Fruit fly (Drosophila melanogaster) whole organism, wandering third instar larva: ENCODE measurements around the gene CG13894.

Experiments
- Abd-B ChIP-seq: fragments of >200 bp; optimal IDR thresholded peaks from 2 replicates; lab custom pipeline; 2017; ENCODE audit warnings: missing biosample characterization, missing genetic modification characterization
- CG32264 ChIP-seq: fragments of 200-800 bp; sonication (Bioruptor generic); optimal IDR thresholded peaks from 2 replicates; lab custom pipeline; 2016; ENCODE audit warnings: missing biosample characterization, missing genetic modification characterization
- CG9705 ChIP-seq: fragments of 200-800 bp; sonication (Bioruptor generic); optimal IDR thresholded peaks from 2 replicates; lab custom pipeline; 2018; ENCODE audit warnings: missing biosample characterization, mild to moderate bottlenecking, missing genetic modification characterization
- CrebA ChIP-seq: fragments of 200-800 bp; sonication (Bioruptor generic); optimal IDR thresholded peaks from 2 replicates; lab custom pipeline; 2016; ENCODE audit warnings: missing biosample characterization, mild to moderate bottlenecking, missing genetic modification characterization, borderline replicate concordance
- Dfd ChIP-seq: fragments of >200 bp; optimal IDR thresholded peaks from 2 replicates; lab custom pipeline; 2017; ENCODE audit warnings: missing biosample characterization, missing genetic modification characterization
- Dif ChIP-seq: fragments of 200-275, 200-300 bp; sonication (Bioruptor generic); optimal IDR thresholded peaks from 2 replicates; lab custom pipeline; 2018; ENCODE audit warnings: missing biosample characterization, missing genetic modification characterization; ENCODE audit not compliant: partially characterized antibody
- GATAd ChIP-seq: sonication (Bioruptor generic); optimal IDR thresholded peaks from 2 replicates; lab custom pipeline; 2016; ENCODE audit warnings: missing biosample characterization, missing genetic modification characterization
- HLH106 ChIP-seq: fragments of 200-800 bp; optimal IDR thresholded peaks from 3 replicates; lab custom pipeline; 2019; ENCODE audit warnings: missing biosample characterization, mild to moderate bottlenecking, missing genetic modification characterization, moderate library complexity
- Hnf4 ChIP-seq: fragments of 200-800 bp; sonication (Bioruptor generic); optimal IDR thresholded peaks from 2 replicates; lab custom pipeline; 2016; ENCODE audit warnings: missing biosample characterization, mild to moderate bottlenecking, missing genetic modification characterization
- Jra ChIP-seq: sonication (Bioruptor generic); optimal IDR thresholded peaks from 2 replicates; lab custom pipeline; 2016; ENCODE audit warnings: missing biosample characterization, missing genetic modification characterization
- Mio ChIP-seq: sonication (Bioruptor generic); optimal IDR thresholded peaks from 2 replicates; lab custom pipeline; 2016; ENCODE audit warnings: missing biosample characterization, missing genetic modification characterization
- Myc ChIP-seq: fragments of >200 bp; optimal IDR thresholded peaks from 2 replicates; lab custom pipeline; 2017
- N ChIP-seq: fragments of >200 bp; optimal IDR thresholded peaks from 2 replicates; lab custom pipeline; 2018; ENCODE audit warnings: missing biosample characterization, missing external identifiers, missing genetic modification characterization
- Rel ChIP-seq, 2 experiments: fragments of 200-800 bp; sonication (Bioruptor generic) in 1 of 2; optimal IDR thresholded peaks; 2 replicates in 1 of 2; 3 replicates in 1 of 2; lab custom pipeline; 2016 to 2019; ENCODE audit warnings: mild to moderate bottlenecking in 2 of 2, missing biosample characterization in 2 of 2, missing genetic modification characterization in 2 of 2, moderate library complexity in 1 of 2
- Sp1 ChIP-seq: fragments of 200-800 bp; sonication (Bioruptor generic); optimal IDR thresholded peaks from 3 replicates; lab custom pipeline; 2019; ENCODE audit warnings: missing biosample characterization, mild to moderate bottlenecking, missing genetic modification characterization, moderate library complexity
- Vsx2 ChIP-seq: fragments of 200-300, 225-300 bp; sonication (Bioruptor generic); optimal IDR thresholded peaks from 2 replicates; lab custom pipeline; 2018; ENCODE audit warnings: missing biosample characterization, missing genetic modification characterization; ENCODE audit not compliant: partially characterized antibody
- br ChIP-seq: fragments of 200-800 bp; sonication (Bioruptor generic); optimal IDR thresholded peaks from 2 replicates; lab custom pipeline; 2016; ENCODE audit warnings: missing biosample characterization, missing genetic modification characterization
- dl ChIP-seq, 2 experiments: fragments of 175-275, 200-275 bp in 1 of 2; fragments of 200-275 bp in 1 of 2; sonication (Bioruptor generic); optimal IDR thresholded peaks; lab custom pipeline; 2018; ENCODE audit warnings: mild to moderate bottlenecking in 2 of 2, missing biosample characterization in 2 of 2, missing genetic modification characterization in 2 of 2, moderate library complexity in 2 of 2; ENCODE audit not compliant: partially characterized antibody in 2 of 2, insufficient read depth in 1 of 2
- dmrt93B ChIP-seq: fragments of 200-800 bp; sonication (Bioruptor generic); optimal IDR thresholded peaks from 2 replicates; lab custom pipeline; 2018; ENCODE audit warnings: missing biosample characterization, mild to moderate bottlenecking, missing genetic modification characterization
- dsf ChIP-seq: sonication (Bioruptor generic); optimal IDR thresholded peaks from 2 replicates; lab custom pipeline; 2016; ENCODE audit warnings: missing biosample characterization, missing genetic modification characterization, borderline replicate concordance
- ey ChIP-seq: fragments of 200-800 bp; sonication (Bioruptor generic); optimal IDR thresholded peaks from 2 replicates; lab custom pipeline; 2016; ENCODE audit warnings: missing biosample characterization, missing genetic modification characterization
- foxo ChIP-seq, 2 experiments: fragments of 200-800 bp; sonication (Bioruptor generic); optimal IDR thresholded peaks; 2 replicates in 1 of 2; 3 replicates in 1 of 2; lab custom pipeline; 2016 to 2017; ENCODE audit warnings: missing biosample characterization in 2 of 2, missing genetic modification characterization in 2 of 2
- fru ChIP-seq: fragments of 200-800 bp; sonication (Bioruptor generic); optimal IDR thresholded peaks from 3 replicates; lab custom pipeline; 2016; ENCODE audit warnings: missing biosample characterization, mild to moderate bottlenecking, missing genetic modification characterization
- h ChIP-seq: fragments of 200-800 bp; sonication (Bioruptor generic); optimal IDR thresholded peaks from 3 replicates; lab custom pipeline; 2016; ENCODE audit warnings: missing biosample characterization, mild to moderate bottlenecking, missing genetic modification characterization
- jim ChIP-seq: fragments of 175-275, 200-325 bp; sonication (Bioruptor generic); optimal IDR thresholded peaks from 2 replicates; lab custom pipeline; 2016; ENCODE audit warnings: missing biosample characterization, mild to moderate bottlenecking, missing genetic modification characterization
- lola ChIP-seq: fragments of >200 bp; optimal IDR thresholded peaks from 2 replicates; lab custom pipeline; 2017; ENCODE audit warnings: missing biosample characterization, missing genetic modification characterization
- pan ChIP-seq: fragments of >200 bp; optimal IDR thresholded peaks from 2 replicates; lab custom pipeline; 2017
- psq ChIP-seq: fragments of 200-800 bp; sonication (Bioruptor generic); optimal IDR thresholded peaks from 3 replicates; lab custom pipeline; 2017; ENCODE audit warnings: missing biosample characterization, mild to moderate bottlenecking, missing genetic modification characterization, moderate library complexity
- rgr ChIP-seq: fragments of 200-800 bp; sonication (Bioruptor generic); optimal IDR thresholded peaks from 3 replicates; lab custom pipeline; 2016; ENCODE audit warnings: missing biosample characterization, mild to moderate bottlenecking, missing genetic modification characterization
- sage ChIP-seq: fragments of 200-800 bp; sonication (Bioruptor generic); optimal IDR thresholded peaks from 2 replicates; lab custom pipeline; 2016; ENCODE audit warnings: missing biosample characterization, mild to moderate bottlenecking, missing genetic modification characterization
- sv ChIP-seq: fragments of 200-800 bp; sonication (Bioruptor generic); optimal IDR thresholded peaks from 3 replicates; lab custom pipeline; 2016; ENCODE audit warnings: missing biosample characterization, missing genetic modification characterization
- tai ChIP-seq: sonication (Bioruptor generic); optimal IDR thresholded peaks from 2 replicates; lab custom pipeline; 2016; ENCODE audit warnings: missing biosample characterization, missing genetic modification characterization
- usp ChIP-seq: fragments of >200 bp; optimal IDR thresholded peaks from 2 replicates; lab custom pipeline; 2017; ENCODE audit warnings: missing biosample characterization, missing genetic modification characterization
- woc ChIP-seq: sonication (Bioruptor generic); optimal IDR thresholded peaks from 2 replicates; lab custom pipeline; 2016; ENCODE audit warnings: missing biosample characterization, mild to moderate bottlenecking, missing genetic modification characterization

Gene CG13894

dm6 chr3L:733845-734697, 35.1 kb upstream of the CG13894 start:
- no peak for TF ChIP-seq Vsx2
- no peak for TF ChIP-seq usp
- TF ChIP-seq dl (GFP tag; optimal IDR thresholded peaks at IDR 0.05; lab: Kevin White, UChicago; ENCODE audit: insufficient read depth in 1 of 2, partially characterized antibody in 2 of 2) = no peak
- TF ChIP-seq Myc (lab: Kevin White, UChicago) = no peak
- peak; percentile 14 for TF ChIP-seq sv
- TF ChIP-seq woc (GFP tag; lab: Kevin White, UChicago) = no peak

- TF ChIP-seq Dif (GFP tag; lab: Kevin White, UChicago) (no peak), rgr (GFP tag; lab: Kevin White, UChicago) (no peak), Myc (lab: Kevin White, UChicago) (no peak), tai (GFP tag; lab: Kevin White, UChicago) (no peak), usp (no peak), CrebA (GFP tag; lab: Kevin White, UChicago) (no peak), foxo (GFP tag; optimal IDR thresholded peaks at IDR 0.05; lab: Kevin White, UChicago) (no peak), HLH106 (tag; lab: Kevin White, UChicago) (no peak), Abd-B (GFP tag; lab: Kevin White, UChicago) (no peak), woc (GFP tag; lab: Kevin White, UChicago) (no peak), Sp1 (no peak), lola (GFP tag; lab: Kevin White, UChicago) (no peak)
Measured at dm6 chr3L:733174-733829, 34.4 kb upstream of the CG13894 start.

dm6 chr3L:732290-732954, 33.5 kb upstream of the CG13894 start:
- TF ChIP-seq Jra (GFP tag; lab: Kevin White, UChicago) (no peak), Vsx2 (no peak), woc (GFP tag; lab: Kevin White, UChicago) (no peak), jim (GFP tag; lab: Kevin White, UChicago) (no peak)

- TF ChIP-seq lola (GFP tag; lab: Kevin White, UChicago) = no peak
- no peak for TF ChIP-seq sage
- TF ChIP-seq h (GFP tag; lab: Kevin White, UChicago) = peak; percentile 21
- TF ChIP-seq Rel (GFP tag; optimal IDR thresholded peaks at IDR 0.05; lab: Kevin White, UChicago) = no peak
- TF ChIP-seq Rel (tag; optimal IDR thresholded peaks at IDR 0.05; lab: Kevin White, UChicago) = no peak
- no peak for TF ChIP-seq CrebA (GFP tag; lab: Kevin White, UChicago)
- no peak for TF ChIP-seq Dfd (GFP tag; lab: Kevin White, UChicago)
- TF ChIP-seq pan = no peak
- no peak for TF ChIP-seq Jra (GFP tag; lab: Kevin White, UChicago)
- no peak for TF ChIP-seq GATAd (GFP tag; lab: Kevin White, UChicago)
- TF ChIP-seq tai (GFP tag; lab: Kevin White, UChicago) = no peak
- TF ChIP-seq foxo (GFP tag; optimal IDR thresholded peaks at IDR 0.05; lab: Kevin White, UChicago) = peak in 1 of 2 experiments; percentile 2
- TF ChIP-seq, all 38 proteins: peak for 2
Measured at dm6 chr3L:731469-731868, 32.5 kb upstream of the CG13894 start.

- TF ChIP-seq Dif (GFP tag; lab: Kevin White, UChicago) (no peak), tai (GFP tag; lab: Kevin White, UChicago) (no peak), psq (peak; percentile 23), lola (GFP tag; lab: Kevin White, UChicago) (no peak), foxo (GFP tag; optimal IDR thresholded peaks at IDR 0.05; lab: Kevin White, UChicago) (peak in 1 of 2 experiments; percentile 61), Rel (GFP tag; optimal IDR thresholded peaks at IDR 0.05; lab: Kevin White, UChicago) (no peak), Rel (tag; optimal IDR thresholded peaks at IDR 0.05; lab: Kevin White, UChicago) (no peak), ey (GFP tag; lab: Kevin White, UChicago) (peak; percentile 38), sage (peak; percentile 27), GATAd (GFP tag; lab: Kevin White, UChicago) (no peak), Hnf4 (GFP tag; lab: Kevin White, UChicago) (peak; percentile 38), Vsx2 (no peak), Mio (GFP tag; lab: Kevin White, UChicago) (no peak), Sp1 (peak; percentile 26), jim (GFP tag; lab: Kevin White, UChicago) (no peak), CG9705 (GFP tag; lab: Kevin White, UChicago) (no peak), HLH106 (tag; lab: Kevin White, UChicago) (peak; percentile 48), Jra (GFP tag; lab: Kevin White, UChicago) (peak; percentile 10), usp (no peak), dsf (no peak), pan (no peak), fru (GFP tag; lab: Kevin White, UChicago) (peak; percentile 67), woc (GFP tag; lab: Kevin White, UChicago) (peak; percentile 8), dmrt93B (GFP tag; lab: Kevin White, UChicago) (peak; percentile 27), rgr (GFP tag; lab: Kevin White, UChicago) (peak; percentile 40), N (GFP tag; lab: Kevin White, UChicago) (no peak), br (peak; percentile 38), Myc (lab: Kevin White, UChicago) (no peak), CrebA (GFP tag; lab: Kevin White, UChicago) (no peak), CG32264 (GFP tag; lab: Kevin White, UChicago) (no peak)
Measured at dm6 chr3L:729345-729744, 30.4 kb upstream of the CG13894 start.
